Fruit fly (Drosophila melanogaster): ENCODE data around the gene Try29F.

Gene Try29F

dm6 chr2L:8989037-8989591 is 9.2 kb upstream of the Try29F start, which contains the start of gene rost (continued):
- no peak for TF ChIP-seq Gug (GFP tag; IDR thresholded peaks at IDR 0.05)
- no peak for TF ChIP-seq Smox (GFP tag; optimal IDR thresholded peaks at IDR 0.05)
- TF ChIP-seq CG8119 (GFP tag; IDR thresholded peaks at IDR 0.05): no peak
- TF ChIP-seq net (GFP tag; optimal IDR thresholded peaks at IDR 0.05): no peak
- peak; percentile 86 for TF ChIP-seq svp (GFP tag)
- no peak for TF ChIP-seq CG34406 (GFP tag; optimal IDR thresholded peaks at IDR 0.05)
- TF ChIP-seq CG6854 (GFP tag; optimal IDR thresholded peaks at IDR 0.05): peak; percentile 51
- TF ChIP-seq CG32006 (GFP tag; optimal IDR thresholded peaks at IDR 0.05): no peak
- TF ChIP-seq topi (GFP tag; optimal IDR thresholded peaks at IDR 0.05): peak; percentile 26
- no peak for TF ChIP-seq Sox15 (GFP tag; optimal IDR thresholded peaks at IDR 0.05)
- peak; percentile 27 for TF ChIP-seq CG9139 (GFP tag; optimal IDR thresholded peaks at IDR 0.05)
- TF ChIP-seq Blimp-1 (GFP tag; optimal IDR thresholded peaks at IDR 0.05): no peak
- no peak for TF ChIP-seq CG6792 (GFP tag; optimal IDR thresholded peaks at IDR 0.05)
- no peak for TF ChIP-seq CG6163 (GFP tag; IDR thresholded peaks at IDR 0.05)
- no peak for TF ChIP-seq Eip93F (GFP tag; optimal IDR thresholded peaks at IDR 0.05)
- TF ChIP-seq fd59A (GFP tag; optimal IDR thresholded peaks at IDR 0.05): no peak
- TF ChIP-seq Sox14 (GFP tag; optimal IDR thresholded peaks at IDR 0.05): no peak
- TF ChIP-seq CG11294 (GFP tag; IDR thresholded peaks at IDR 0.05): no peak
- TF ChIP-seq Ets96B (tag; optimal IDR thresholded peaks at IDR 0.05): no peak
- peak; percentile 6 for TF ChIP-seq CG8632 (GFP tag; optimal IDR thresholded peaks at IDR 0.05)
- no peak for TF ChIP-seq eg (GFP tag; IDR thresholded peaks at IDR 0.05)

DNA sequence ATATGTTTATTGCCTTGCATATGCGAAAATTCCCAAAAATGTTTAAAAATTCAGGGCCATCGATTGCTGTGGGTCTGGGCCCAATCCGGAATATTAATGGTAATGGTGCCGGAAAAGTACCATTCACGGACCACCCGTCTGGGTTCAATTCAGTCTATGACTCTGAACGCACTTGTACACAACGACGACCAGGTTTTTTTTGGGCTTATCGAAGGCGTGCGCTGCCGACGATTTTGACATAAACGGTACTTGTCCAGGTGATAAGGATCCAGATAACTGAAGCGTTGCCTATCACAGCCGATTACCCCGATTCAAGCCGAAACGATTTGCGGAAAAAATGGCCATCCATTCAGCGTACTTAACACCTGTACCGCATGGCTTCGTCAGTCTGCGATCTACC is 6.8 kb upstream of the Try29F start, which contains the start of gene CG9555:
TSS of gene CG9555 (plus strand) at position 153 of the 400 bp plus-strand sequence.
- TF ChIP-seq Hr39 (GFP tag; optimal IDR thresholded peaks at IDR 0.05) (no peak), CG4318 (GFP tag; optimal IDR thresholded peaks at IDR 0.05) (no peak), CG32006 (GFP tag; optimal IDR thresholded peaks at IDR 0.05) (no peak), vri (GFP tag; optimal IDR thresholded peaks at IDR 0.05) (peak; percentile 41)

- TF ChIP-seq CG9139 (GFP tag; optimal IDR thresholded peaks at IDR 0.05): no peak
- TF ChIP-seq CG6854 (GFP tag; optimal IDR thresholded peaks at IDR 0.05): no peak
- TF ChIP-seq fd59A (GFP tag; optimal IDR thresholded peaks at IDR 0.05): no peak
- TF ChIP-seq CG4318 (GFP tag; optimal IDR thresholded peaks at IDR 0.05): no peak
- TF ChIP-seq lz (GFP tag; optimal IDR thresholded peaks at IDR 0.05): no peak
- no peak for TF ChIP-seq eg (GFP tag; IDR thresholded peaks at IDR 0.05)
- TF ChIP-seq salr (GFP tag; optimal IDR thresholded peaks at IDR 0.05): no peak
- TF ChIP-seq CG8319 (GFP tag; optimal IDR thresholded peaks at IDR 0.05): no peak
- TF ChIP-seq CG31627 (GFP tag; optimal IDR thresholded peaks at IDR 0.05): no peak
- no peak for TF ChIP-seq Eip78C (GFP tag)
- TF ChIP-seq CG10631 (GFP tag; optimal IDR thresholded peaks at IDR 0.05): no peak
- TF ChIP-seq CG6792 (GFP tag; optimal IDR thresholded peaks at IDR 0.05): no peak
- no peak for TF ChIP-seq CG11902 (GFP tag; optimal IDR thresholded peaks at IDR 0.05)
These were observed 4.5 kb upstream of the Try29F start, which contains the start of gene CG17906 for dm6 chr2L:8993650-8994441. TSS of gene CG17906 (plus strand) at chr2L:8994391.

- TF ChIP-seq Sox102F (GFP tag; optimal IDR thresholded peaks at IDR 0.05) (peak; percentile 72), CG6276 (GFP tag; optimal IDR thresholded peaks at IDR 0.05) (no peak), fd85E (GFP tag; optimal IDR thresholded peaks at IDR 0.05) (no peak), Sox14 (GFP tag; optimal IDR thresholded peaks at IDR 0.05) (peak; percentile 95), CG11294 (GFP tag; IDR thresholded peaks at IDR 0.05) (peak; percentile 87), Sox15 (GFP tag; optimal IDR thresholded peaks at IDR 0.05) (peak; percentile 92), Hr38 (GFP tag; optimal IDR thresholded peaks at IDR 0.05) (peak; percentile 5), Eip93F (GFP tag; optimal IDR thresholded peaks at IDR 0.05) (peak; percentile 71), svp (GFP tag) (peak; percentile 91), CG3919 (GFP tag; optimal IDR thresholded peaks at IDR 0.05) (no peak), Lpt (GFP tag; optimal IDR thresholded peaks at IDR 0.05) (peak; percentile 50), CG3032 (tag; optimal IDR thresholded peaks at IDR 0.05) (peak; percentile 76), Hr4 (GFP tag; optimal IDR thresholded peaks at IDR 0.05) (peak; percentile 96), CG34406 (GFP tag; optimal IDR thresholded peaks at IDR 0.05) (peak; percentile 57), CG8319 (GFP tag; optimal IDR thresholded peaks at IDR 0.05) (no peak), dac (GFP tag; optimal IDR thresholded peaks at IDR 0.05) (peak; percentile 91), cyc (GFP tag; optimal IDR thresholded peaks at IDR 0.05) (peak; percentile 78), CG7368 (GFP tag; optimal IDR thresholded peaks at IDR 0.05) (peak; percentile 64), Ets96B (tag; optimal IDR thresholded peaks at IDR 0.05) (peak; percentile 91), CG8632 (GFP tag; optimal IDR thresholded peaks at IDR 0.05) (peak; percentile 6), Gug (GFP tag; IDR thresholded peaks at IDR 0.05) (peak; percentile 87), CG15336 (GFP tag; IDR thresholded peaks at IDR 0.05) (peak; percentile 78), fd59A (GFP tag; optimal IDR thresholded peaks at IDR 0.05) (peak; percentile 31), Blimp-1 (GFP tag; optimal IDR thresholded peaks at IDR 0.05) (no peak), CG31627 (GFP tag; optimal IDR thresholded peaks at IDR 0.05) (peak; percentile 88)
These were observed 1.1 kb upstream of the Try29F start, which contains the start of the genes alien and CG18661 for dm6 chr2L:8997285-8997684. TSS of gene alien (minus strand) at chr2L:8997379. TSS of gene CG18661 (plus strand) at chr2L:8997605.
